Worm (Caenorhabditis elegans): ENCODE data around the gene F31F6.2.

- TF ChIP-seq ama-1 (optimal IDR thresholded peaks at IDR 0.05): no peak
- no peak for TF ChIP-seq F13H6.1 (tag; optimal IDR thresholded peaks at IDR 0.05)
- no peak for TF ChIP-seq unc-55 (GFP tag; optimal IDR thresholded peaks at IDR 0.05)
- TF ChIP-seq pha-2 (tag; optimal IDR thresholded peaks at IDR 0.05): no peak
- no peak for TF ChIP-seq ceh-9 (tag; optimal IDR thresholded peaks at IDR 0.05)
- TF ChIP-seq ceh-48 (tag; optimal IDR thresholded peaks at IDR 0.05): no peak
- TF ChIP-seq che-1 (tag; optimal IDR thresholded peaks at IDR 0.05): no peak
- TF ChIP-seq elt-2 (tag; optimal IDR thresholded peaks at IDR 0.05): no peak
Measured at ce11 chrX:14868200-14868599, 3.5 kb downstream of the F31F6.2 start, which contains the start of gene F31F6.1.

Data from whole organism, late embryonic.